Worm (Caenorhabditis elegans) whole organism, young adult: ENCODE results near the gene mltn-13.
A peak's percentile ranks its signal among the peaks of the same experiment; 100 is the strongest.

Source experiments
- B0035.1 ChIP-seq: sonication (generic microtip); optimal IDR thresholded peaks from 2 replicates; lab custom pipeline; 2016; ENCODE audit warnings: missing genetic modification characterization, mild to moderate bottlenecking, missing compliant biosample characterization, missing genotype, missing genetic modification reagents
- F23B12.7 ChIP-seq: sonication (generic microtip); optimal IDR thresholded peaks from 2 replicates; lab custom pipeline; 2017; ENCODE audit warnings: missing genetic modification characterization, mild to moderate bottlenecking, missing compliant biosample characterization, antibody characterized with exemption, moderate library complexity; ENCODE audit not compliant: insufficient read depth
- F39B2.1 ChIP-seq: fragments of 200-800 bp; sonication (Bioruptor generic); IDR thresholded peaks from 2 replicates; pipeline ENCODE4 v1.3.6; 2022; ENCODE audit warnings: missing genetic modification reagents, missing genetic modification characterization, missing compliant biosample characterization
- F52B5.7 ChIP-seq: sonication (generic microtip); optimal IDR thresholded peaks from 2 replicates; lab custom pipeline; 2016; ENCODE audit warnings: mild to moderate bottlenecking, missing genetic modification characterization, missing compliant biosample characterization
- F57C9.4 ChIP-seq: sonication (generic microtip); optimal IDR thresholded peaks from 2 replicates; lab custom pipeline; 2017; ENCODE audit warnings: mild to moderate bottlenecking, missing genetic modification characterization, missing compliant biosample characterization
- K11D2.4 ChIP-seq: fragments of 200-800 bp; sonication (Bioruptor generic); IDR thresholded peaks from 2 replicates; pipeline ENCODE4 v1.3.6; 2022; ENCODE audit warnings: missing genetic modification reagents, missing genetic modification characterization, missing compliant biosample characterization
- Y53G8AR.9 ChIP-seq: fragments of 200-800 bp; sonication (Bioruptor generic); conservative IDR thresholded peaks from 2 replicates; pipeline ENCODE4 v1.3.6; 2022; ENCODE audit warnings: missing genetic modification reagents, missing genetic modification characterization, missing compliant biosample characterization
- ZK185.1 ChIP-seq: sonication (generic microtip); optimal IDR thresholded peaks from 2 replicates; lab custom pipeline; 2016; ENCODE audit warnings: mild to moderate bottlenecking, missing genetic modification characterization, missing compliant biosample characterization; ENCODE audit not compliant: poor library complexity, severe bottlenecking
- akir-1 ChIP-seq: fragments of 200-800 bp; sonication (Bioruptor generic); optimal IDR thresholded peaks from 2 replicates; lab custom pipeline; 2018; ENCODE audit warnings: mild to moderate bottlenecking, missing genetic modification characterization, moderate library complexity, missing compliant biosample characterization
- ama-1 ChIP-seq, 3 experiments: fragments of 150-350 bp in 1 of 3; sonication (generic microtip) in 2 of 3; optimal IDR thresholded peaks; 2 replicates each; lab custom pipeline; 2014 to 2018; ENCODE audit warnings: missing biosample characterization in 2 of 3, missing genetic modification characterization in 2 of 3, missing genetic modification reagents in 2 of 3
- bed-1 ChIP-seq: fragments of 200-800 bp; sonication (Bioruptor generic); IDR thresholded peaks from 2 replicates; pipeline ENCODE4 v1.3.6; 2022; ENCODE audit warnings: missing genetic modification reagents, missing genetic modification characterization, missing compliant biosample characterization
- ceh-100 ChIP-seq: fragments of 200-800 bp; sonication (Bioruptor generic); IDR thresholded peaks from 2 replicates; pipeline ENCODE4 v1.3.6; 2022; ENCODE audit warnings: missing genetic modification reagents, missing genetic modification characterization, missing compliant biosample characterization
- ceh-79 ChIP-seq: sonication (generic microtip); optimal IDR thresholded peaks from 2 replicates; lab custom pipeline; 2017; ENCODE audit warnings: mild to moderate bottlenecking, missing genetic modification characterization, missing compliant biosample characterization
- ceh-91 ChIP-seq: fragments of 200-800 bp; sonication (Bioruptor generic); IDR thresholded peaks from 2 replicates; pipeline ENCODE4 v1.3.6; 2022; ENCODE audit warnings: missing genetic modification reagents, missing genetic modification characterization, missing compliant biosample characterization
- chd-7 ChIP-seq: sonication (generic microtip); optimal IDR thresholded peaks from 2 replicates; lab custom pipeline; 2016; ENCODE audit warnings: mild to moderate bottlenecking, missing genetic modification characterization, moderate library complexity, missing compliant biosample characterization
- die-1 ChIP-seq: sonication (generic microtip); optimal IDR thresholded peaks from 2 replicates; lab custom pipeline; 2016; ENCODE audit warnings: missing genotype, mild to moderate bottlenecking, missing genetic modification characterization, missing compliant biosample characterization
- egl-18 ChIP-seq: fragments of 200-800 bp; sonication (Bioruptor generic); IDR thresholded peaks from 2 replicates; pipeline ENCODE4 v1.3.6; 2022; ENCODE audit warnings: missing genetic modification reagents, missing genetic modification characterization, missing compliant biosample characterization
- egrh-3 ChIP-seq: fragments of 200-800 bp; sonication (Bioruptor generic); IDR thresholded peaks from 2 replicates; pipeline ENCODE4 v1.3.6; 2022; ENCODE audit warnings: missing genetic modification reagents, missing genetic modification characterization, missing compliant biosample characterization
- ets-4 ChIP-seq: fragments of 200-800 bp; sonication (Bioruptor generic); optimal IDR thresholded peaks from 2 replicates; lab custom pipeline; 2018; ENCODE audit warnings: mild to moderate bottlenecking, missing genetic modification characterization, missing compliant biosample characterization
- hmg-20 ChIP-seq: fragments of 200-800 bp; sonication (Bioruptor generic); IDR thresholded peaks from 2 replicates; pipeline ENCODE4 v1.3.6; 2022; ENCODE audit warnings: missing genetic modification reagents, missing genetic modification characterization, missing compliant biosample characterization
- hrde-1 ChIP-seq: sonication (generic microtip); optimal IDR thresholded peaks from 2 replicates; lab custom pipeline; 2016; ENCODE audit warnings: missing genetic modification characterization, mild to moderate bottlenecking, missing compliant biosample characterization, moderate library complexity, missing genotype, missing genetic modification reagents, borderline replicate concordance
- hsf-1 ChIP-seq: fragments of 200-800 bp; sonication (Bioruptor generic); IDR thresholded peaks from 2 replicates; pipeline ENCODE4 v1.3.6; 2022; ENCODE audit warnings: missing genetic modification reagents, missing genetic modification characterization, missing compliant biosample characterization
- lin-26 ChIP-seq: fragments of 200-800 bp; sonication (Bioruptor generic); IDR thresholded peaks from 2 replicates; pipeline ENCODE4 v1.3.6; 2022; ENCODE audit warnings: missing genetic modification reagents, missing genetic modification characterization, missing compliant biosample characterization
- lin-35 ChIP-seq, 3 experiments: fragments of 150-350 bp in 2 of 3; sonication (generic microtip) in 1 of 3; optimal IDR thresholded peaks; 2 replicates each; lab custom pipeline; 2014 to 2018; ENCODE audit warnings: missing biosample characterization in 3 of 3, missing genetic modification characterization in 3 of 3, missing genetic modification reagents in 3 of 3
- lin-54 ChIP-seq: fragments of 200-800 bp; sonication (Bioruptor generic); optimal IDR thresholded peaks from 2 replicates; lab custom pipeline; 2018; ENCODE audit warnings: mild to moderate bottlenecking, missing genetic modification characterization, missing compliant biosample characterization
- lir-1 ChIP-seq: fragments of 200-800 bp; sonication (Bioruptor generic); conservative IDR thresholded peaks from 2 replicates; pipeline ENCODE4 v1.3.6; 2022; ENCODE audit warnings: missing genetic modification reagents, missing genetic modification characterization, missing compliant biosample characterization
- madf-3 ChIP-seq: fragments of 200-800 bp; sonication (Bioruptor generic); IDR thresholded peaks from 2 replicates; pipeline ENCODE4 v1.3.6; 2022; ENCODE audit warnings: missing genetic modification reagents, missing genetic modification characterization, missing compliant biosample characterization
- madf-8 ChIP-seq: fragments of 200-800 bp; sonication (Bioruptor generic); conservative IDR thresholded peaks from 2 replicates; pipeline ENCODE4 v1.3.6; 2022; ENCODE audit warnings: missing genetic modification reagents, missing genetic modification characterization, missing compliant biosample characterization
- mcd-1 ChIP-seq: fragments of 200-800 bp; sonication (Bioruptor generic); IDR thresholded peaks from 2 replicates; pipeline ENCODE4 v1.3.6; 2022; ENCODE audit warnings: missing genetic modification reagents, missing genetic modification characterization, missing compliant biosample characterization
- mes-4 ChIP-seq: sonication (generic microtip); optimal IDR thresholded peaks from 2 replicates; lab custom pipeline; 2016; ENCODE audit warnings: missing genotype, missing genetic modification characterization, missing compliant biosample characterization
- nfya-2 ChIP-seq: fragments of 200-800 bp; sonication (Bioruptor generic); IDR thresholded peaks from 2 replicates; pipeline ENCODE4 v1.3.6; 2022; ENCODE audit warnings: missing genetic modification reagents, missing genetic modification characterization, missing compliant biosample characterization
- nfyb-1 ChIP-seq: fragments of 200-800 bp; sonication (Bioruptor generic); IDR thresholded peaks from 2 replicates; pipeline ENCODE4 v1.3.6; 2022; ENCODE audit warnings: missing genetic modification reagents, missing genetic modification characterization, missing compliant biosample characterization
- nhr-80 ChIP-seq: sonication (generic microtip); optimal IDR thresholded peaks from 2 replicates; lab custom pipeline; 2016; ENCODE audit warnings: missing genetic modification characterization, missing compliant biosample characterization
- nhr-90 ChIP-seq: sonication (generic microtip); optimal IDR thresholded peaks from 2 replicates; lab custom pipeline; 2016; ENCODE audit warnings: missing genotype, mild to moderate bottlenecking, missing genetic modification characterization, missing compliant biosample characterization
- pbrm-1 ChIP-seq: fragments of 200-800 bp; sonication (Bioruptor generic); IDR thresholded peaks from 2 replicates; pipeline ENCODE4 v1.3.6; 2022; ENCODE audit warnings: missing genetic modification reagents, missing genetic modification characterization, missing compliant biosample characterization
- rcor-1 ChIP-seq: fragments of 200-800 bp; sonication (Bioruptor generic); IDR thresholded peaks from 2 replicates; pipeline ENCODE4 v1.3.6; 2022; ENCODE audit warnings: missing genetic modification reagents, missing genetic modification characterization, missing compliant biosample characterization
- repo-1 ChIP-seq: sonication (generic microtip); optimal IDR thresholded peaks from 2 replicates; lab custom pipeline; 2017; ENCODE audit warnings: mild to moderate bottlenecking, missing genetic modification characterization, missing compliant biosample characterization
- sea-2 ChIP-seq: fragments of 200-800 bp; sonication (Bioruptor generic); IDR thresholded peaks from 2 replicates; pipeline ENCODE4 v1.3.6; 2022; ENCODE audit warnings: missing genetic modification characterization, missing compliant biosample characterization
- snpc-1.3 ChIP-seq: sonication (generic microtip); optimal IDR thresholded peaks from 2 replicates; lab custom pipeline; 2017; ENCODE audit warnings: missing genetic modification characterization, mild to moderate bottlenecking, missing compliant biosample characterization, antibody characterized with exemption, moderate library complexity, missing genotype, missing genetic modification reagents; ENCODE audit not compliant: insufficient read depth
- snpc-3.4 ChIP-seq: sonication (generic microtip); optimal IDR thresholded peaks from 2 replicates; lab custom pipeline; 2017; ENCODE audit warnings: missing genetic modification characterization, mild to moderate bottlenecking, missing compliant biosample characterization, antibody characterized with exemption, moderate library complexity, missing genotype, missing genetic modification reagents
- sptf-2 ChIP-seq: fragments of 200-800 bp; sonication (Bioruptor generic); optimal IDR thresholded peaks from 2 replicates; lab custom pipeline; 2018; ENCODE audit warnings: mild to moderate bottlenecking, missing genetic modification characterization, missing compliant biosample characterization
- tbx-9 ChIP-seq: sonication (generic microtip); optimal IDR thresholded peaks from 2 replicates; lab custom pipeline; 2016; ENCODE audit warnings: borderline replicate concordance, missing genetic modification characterization, inconsistent platforms, missing compliant biosample characterization
- tlf-1 ChIP-seq: fragments of 200-800 bp; sonication (Bioruptor generic); optimal IDR thresholded peaks from 2 replicates; lab custom pipeline; 2018; ENCODE audit warnings: mild to moderate bottlenecking, missing genetic modification characterization, missing compliant biosample characterization
- unc-130 ChIP-seq: sonication (generic microtip); optimal IDR thresholded peaks from 2 replicates; lab custom pipeline; 2016; ENCODE audit warnings: missing genetic modification reagents, missing genetic modification characterization, missing compliant biosample characterization
- zfh-2 ChIP-seq: fragments of 200-800 bp; sonication (Bioruptor generic); conservative IDR thresholded peaks from 2 replicates; pipeline ENCODE4 v1.3.6; 2022; ENCODE audit warnings: missing genetic modification reagents, missing genetic modification characterization, missing compliant biosample characterization
- ztf-18 ChIP-seq: sonication (generic microtip); optimal IDR thresholded peaks from 2 replicates; lab custom pipeline; 2016; ENCODE audit warnings: missing genotype, mild to moderate bottlenecking, missing genetic modification characterization, missing compliant biosample characterization
- ztf-26 ChIP-seq: sonication (generic microtip); optimal IDR thresholded peaks from 2 replicates; lab custom pipeline; 2017; ENCODE audit warnings: missing genetic modification characterization, missing compliant biosample characterization
- ztf-3 ChIP-seq: fragments of 200-800 bp; sonication (Bioruptor generic); optimal IDR thresholded peaks from 2 replicates; lab custom pipeline; 2018; ENCODE audit warnings: mild to moderate bottlenecking, missing genetic modification characterization, missing compliant biosample characterization

Gene mltn-13

DNA sequence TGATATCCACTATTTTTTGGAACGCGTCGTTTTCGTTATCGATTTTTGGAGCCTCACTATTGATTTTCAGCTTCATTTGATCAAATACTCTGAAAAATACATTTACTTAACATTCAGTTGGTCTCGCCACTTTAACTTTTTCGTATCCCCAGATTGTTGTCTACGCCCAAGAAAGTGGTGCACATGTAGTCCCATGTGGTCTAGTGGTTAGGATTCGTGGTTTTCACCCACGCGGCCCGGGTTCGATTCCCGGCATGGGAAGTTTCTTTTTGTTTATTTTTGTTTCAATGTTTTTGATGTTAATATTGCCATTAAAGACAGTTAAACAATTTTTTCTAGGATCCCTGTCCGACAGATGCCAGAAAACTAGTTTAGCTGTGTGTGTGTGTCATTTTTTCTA lies 4.1 kb downstream of the mltn-13 start (continued):
- TF ChIP-seq ama-1 (optimal IDR thresholded peaks at IDR 0.05; lab: Kevin White, UChicago): no peak
- TF ChIP-seq ama-1 (GFP tag; optimal IDR thresholded peaks at IDR 0.05; lab: Kevin White, UChicago): peak in 1 of 2 experiments; percentile 85
- TF ChIP-seq snpc-1.3 (tag; lab: Kevin White, UChicago): peak; percentile 84
- no peak for TF ChIP-seq F57C9.4 (tag; lab: Kevin White, UChicago)
- peak; percentile 87 for TF ChIP-seq snpc-3.4 (tag; lab: Kevin White, UChicago)
- TF ChIP-seq nhr-90 (tag; lab: Kevin White, UChicago): peak; percentile 67
- TF ChIP-seq ets-4 (GFP tag; lab: Kevin White, UChicago): no peak
- peak; percentile 31 for TF ChIP-seq ztf-26 (tag; lab: Kevin White, UChicago)
- no peak for TF ChIP-seq F39B2.1 (GFP tag; lab: Robert Waterston, UW)
- TF ChIP-seq die-1 (tag; lab: Kevin White, UChicago): peak; percentile 93
- TF ChIP-seq unc-130: no peak
- no peak for TF ChIP-seq hsf-1
- no peak for TF ChIP-seq tlf-1 (GFP tag; lab: Kevin White, UChicago)
- peak; percentile 35 for TF ChIP-seq chd-7 (tag; lab: Kevin White, UChicago)
- peak; percentile 41 for TF ChIP-seq mes-4 (tag; lab: Kevin White, UChicago)
- TF ChIP-seq bed-1: no peak
- TF ChIP-seq lin-54 (GFP tag; lab: Kevin White, UChicago): peak; percentile 40
- no peak for TF ChIP-seq nfya-2 (GFP tag; lab: Robert Waterston, UW)
- TF ChIP-seq ztf-3 (GFP tag; lab: Kevin White, UChicago): peak; percentile 25
- TF ChIP-seq nhr-80 (tag; lab: Kevin White, UChicago): peak; percentile 2
- no peak for TF ChIP-seq B0035.1 (tag; lab: Kevin White, UChicago)
- TF ChIP-seq egl-18 (GFP tag; lab: Robert Waterston, UW): no peak
- TF ChIP-seq madf-3: peak; percentile 15; the same call in 1 of the 2 replicates
- TF ChIP-seq Y53G8AR.9: no peak
- TF ChIP-seq rcor-1 (GFP tag; lab: Robert Waterston, UW): peak; percentile 79
- peak; percentile 85 for TF ChIP-seq lin-26 (GFP tag; lab: Robert Waterston, UW)
- no peak for TF ChIP-seq egrh-3 (GFP tag; lab: Robert Waterston, UW)
- TF ChIP-seq zfh-2 (GFP tag; lab: Robert Waterston, UW): no peak
- TF ChIP-seq ZK185.1: peak; percentile 73
- TF ChIP-seq repo-1 (tag; lab: Kevin White, UChicago): no peak
- no peak for TF ChIP-seq hrde-1
- peak; percentile 39 for TF ChIP-seq F23B12.7 (tag; lab: Kevin White, UChicago)
- TF ChIP-seq tbx-9 (tag; lab: Kevin White, UChicago): no peak
- no peak for TF ChIP-seq sea-2 (GFP tag; lab: Robert Waterston, UW)
- no peak for TF ChIP-seq madf-8 (GFP tag; lab: Robert Waterston, UW)
- TF ChIP-seq pbrm-1: peak; percentile 89
- 0 out of 2 replicates have a peak, but pooled peaks have one; percentile 15 for TF ChIP-seq ceh-91 (GFP tag; lab: Robert Waterston, UW)
- TF ChIP-seq nfyb-1 (GFP tag; lab: Robert Waterston, UW): peak; percentile 74
- 0 out of 2 replicates have a peak, but pooled peaks have one; percentile 40 for TF ChIP-seq hmg-20 (GFP tag; lab: Robert Waterston, UW)
- TF ChIP-seq akir-1 (GFP tag; lab: Kevin White, UChicago): no peak
- TF ChIP-seq mcd-1 (GFP tag; lab: Robert Waterston, UW): peak; percentile 48
- TF ChIP-seq lin-35 (GFP tag; optimal IDR thresholded peaks at IDR 0.05; lab: Kevin White, UChicago): peak in 1 of 3 experiments; percentile 71
- peak; percentile 61 for TF ChIP-seq F52B5.7 (tag; lab: Kevin White, UChicago)
- TF ChIP-seq sptf-2: no peak
- no peak for TF ChIP-seq K11D2.4 (GFP tag; lab: Robert Waterston, UW)
- peak; percentile 48 for TF ChIP-seq ztf-18 (tag; lab: Kevin White, UChicago)
- 0 out of 2 replicates have a peak, but pooled peaks have one; percentile 33 for TF ChIP-seq ceh-100 (GFP tag; lab: Robert Waterston, UW)
- TF ChIP-seq ceh-79 (tag; lab: Kevin White, UChicago): no peak
- TF ChIP-seq lir-1 (GFP tag; lab: Robert Waterston, UW): peak; percentile 46; the same call in 1 of the 2 replicates
